Worm (Caenorhabditis elegans): ENCODE measurements around the gene W03C9.8.

ce11 chrII:11916945-11917344 is 31.6 kb upstream of the W03C9.8 start:
- TF ChIP-seq Y75B8A.6 (GFP tag; IDR thresholded peaks at IDR 0.05) (no peak), pha-4 (GFP tag; IDR thresholded peaks at IDR 0.05) (no peak), pha-4 (tag; optimal IDR thresholded peaks at IDR 0.05) (no peak), unc-130 (GFP tag; optimal IDR thresholded peaks at IDR 0.05) (no peak), lin-39 (tag; optimal IDR thresholded peaks at IDR 0.05) (no peak), nhr-77 (tag; optimal IDR thresholded peaks at IDR 0.05) (no peak), snpc-4 (tag; optimal IDR thresholded peaks at IDR 0.05) (no peak), php-3 (GFP tag; IDR thresholded peaks at IDR 0.05) (no peak), ama-1 (optimal IDR thresholded peaks at IDR 0.05) (no peak), nhr-48 (tag; optimal IDR thresholded peaks at IDR 0.05) (no peak), zag-1 (tag; optimal IDR thresholded peaks at IDR 0.05) (no peak), aly-2 (tag; optimal IDR thresholded peaks at IDR 0.05) (no peak), lin-38 (GFP tag; IDR thresholded peaks at IDR 0.05) (0 out of 2 replicates have a peak, but pooled peaks have one; percentile 2), daf-12 (tag; optimal IDR thresholded peaks at IDR 0.05) (no peak), lin-13 (GFP tag; optimal IDR thresholded peaks at IDR 0.05) (no peak)
